Worm (Caenorhabditis elegans): ENCODE measurements around the gene glb-1.

ce11 chrIII:8873990-8874668 is 49.0 kb downstream of the glb-1 start:
- no peak for TF ChIP-seq odd-2 (tag; optimal IDR thresholded peaks at IDR 0.05)
- no peak for TF ChIP-seq dve-1 (tag; optimal IDR thresholded peaks at IDR 0.05)
- TF ChIP-seq rnt-1 (tag; optimal IDR thresholded peaks at IDR 0.05), result peak; percentile 86

Measured in whole organism, late embryonic.